Worm (Caenorhabditis elegans): ENCODE results near the gene C04G6.2.

The C04G6.2 gene

DNA sequence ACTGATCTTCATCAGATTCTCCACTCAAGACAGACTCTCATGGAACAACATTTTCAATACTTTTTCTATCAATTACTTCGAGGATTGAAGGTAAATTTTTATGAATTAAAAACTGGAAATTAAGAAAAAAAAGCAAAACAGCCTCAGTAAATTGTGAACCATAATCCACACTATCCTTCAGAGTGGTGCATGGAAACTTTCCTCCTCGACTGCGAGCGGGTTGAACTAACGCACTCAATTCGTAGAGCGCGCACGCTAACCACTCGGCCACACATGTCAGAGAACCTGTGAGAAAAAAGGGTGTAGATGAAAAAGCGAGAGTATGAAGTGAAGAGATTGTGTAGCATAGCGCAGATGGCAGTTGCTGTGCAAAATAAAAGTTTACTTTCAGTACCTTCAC lies 12.0 kb downstream of the C04G6.2 start (continued):
- TF ChIP-seq ekl-4 (GFP tag; IDR thresholded peaks at IDR 0.05) (peak; percentile 89), dpff-1 (tag; optimal IDR thresholded peaks at IDR 0.05) (peak; percentile 28), aptf-2 (GFP tag; conservative IDR thresholded peaks at IDR 0.05) (0 out of 2 replicates have a peak, but pooled peaks have one; percentile 56), hmg-20 (GFP tag; IDR thresholded peaks at IDR 0.05) (peak; percentile 64), ztf-22 (GFP tag; optimal IDR thresholded peaks at IDR 0.05) (no peak), sea-2 (GFP tag; IDR thresholded peaks at IDR 0.05) (no peak), akir-1 (GFP tag; optimal IDR thresholded peaks at IDR 0.05) (peak; percentile 83), nfyb-1 (GFP tag; IDR thresholded peaks at IDR 0.05) (peak; percentile 93), Y79H2A.3 (GFP tag; conservative IDR thresholded peaks at IDR 0.05) (peak; percentile 67; the same call in 1 of the 2 replicates), xnd-1 (tag; optimal IDR thresholded peaks at IDR 0.05) (peak; percentile 13), egrh-3 (GFP tag; IDR thresholded peaks at IDR 0.05) (peak; percentile 56), mel-28 (tag; optimal IDR thresholded peaks at IDR 0.05; ENCODE audit: borderline replicate concordance) (peak; percentile 29), F39B2.1 (GFP tag; IDR thresholded peaks at IDR 0.05) (no peak), dpl-1 (GFP tag; optimal IDR thresholded peaks at IDR 0.05) (peak; percentile 1), hlh-12 (tag; optimal IDR thresholded peaks at IDR 0.05) (peak; percentile 78), tbx-9 (tag; optimal IDR thresholded peaks at IDR 0.05; ENCODE audit: borderline replicate concordance) (peak; percentile 79), ceh-100 (GFP tag; IDR thresholded peaks at IDR 0.05) (peak; percentile 78), nhr-120 (GFP tag; IDR thresholded peaks at IDR 0.05) (0 out of 2 replicates have a peak, but pooled peaks have one; percentile 82), lin-26 (GFP tag; IDR thresholded peaks at IDR 0.05) (peak; percentile 96), Y53F4B.3 (GFP tag; IDR thresholded peaks at IDR 0.05) (no peak), sdz-38 (tag; optimal IDR thresholded peaks at IDR 0.05) (no peak), Y56A3A.18 (GFP tag; IDR thresholded peaks at IDR 0.05) (peak; percentile 83; the same call in 1 of the 2 replicates), F37B4.10 (GFP tag; IDR thresholded peaks at IDR 0.05) (no peak), F49E8.2 (tag; optimal IDR thresholded peaks at IDR 0.05; ENCODE audit: insufficient read depth) (peak; percentile 64), madf-8 (GFP tag; conservative IDR thresholded peaks at IDR 0.05) (peak; percentile 24; the same call in 1 of the 2 replicates), nhr-179 (tag; optimal IDR thresholded peaks at IDR 0.05) (peak; percentile 75), zim-3 (tag; optimal IDR thresholded peaks at IDR 0.05) (peak; percentile 93), egl-18 (GFP tag; IDR thresholded peaks at IDR 0.05) (0 out of 2 replicates have a peak, but pooled peaks have one; percentile 57), lin-40 (tag; optimal IDR thresholded peaks at IDR 0.05) (peak; percentile 78), K11D2.4 (GFP tag; IDR thresholded peaks at IDR 0.05) (peak; percentile 62), him-1 (tag; optimal IDR thresholded peaks at IDR 0.05) (peak; percentile 98), Y53G8AR.9 (GFP tag; conservative IDR thresholded peaks at IDR 0.05) (peak; percentile 61), snpc-3.4 (tag; optimal IDR thresholded peaks at IDR 0.05) (peak; percentile 90), F10E7.11 (tag; optimal IDR thresholded peaks at IDR 0.05) (peak; percentile 79), B0261.1 (tag; optimal IDR thresholded peaks at IDR 0.05) (peak; percentile 97), F57A8.1 (GFP tag; optimal IDR thresholded peaks at IDR 0.05) (peak; percentile 73), snpc-4 (GFP tag; optimal IDR thresholded peaks at IDR 0.05) (peak; percentile 80), snpc-4 (tag; optimal IDR thresholded peaks at IDR 0.05) (peak; percentile 26 to 87 (median 74)), attf-5 (GFP tag; optimal IDR thresholded peaks at IDR 0.05) (peak; percentile 77), sptf-2 (GFP tag; optimal IDR thresholded peaks at IDR 0.05) (peak; percentile 75), tlf-1 (GFP tag; optimal IDR thresholded peaks at IDR 0.05) (peak; percentile 36), attf-6 (GFP tag; IDR thresholded peaks at IDR 0.05) (peak; percentile 71), B0336.3 (GFP tag; IDR thresholded peaks at IDR 0.05) (peak; percentile 86), madf-10 (tag; optimal IDR thresholded peaks at IDR 0.05) (peak; percentile 83), unc-130 (GFP tag; optimal IDR thresholded peaks at IDR 0.05) (peak; percentile 71), ztf-26 (tag; optimal IDR thresholded peaks at IDR 0.05) (peak; percentile 86), ceh-58 (GFP tag; IDR thresholded peaks at IDR 0.05) (no peak), ztf-3 (GFP tag; optimal IDR thresholded peaks at IDR 0.05) (no peak), hlh-26 (GFP tag; conservative IDR thresholded peaks at IDR 0.05) (0 out of 2 replicates have a peak, but pooled peaks have one; percentile 20)

Measured in whole organism, young adult.